Worm (Caenorhabditis elegans) whole organism, dauer: ENCODE data around the gene K12D12.5.

ENCODE experiments used
- unc-62 ChIP-seq: sonication (generic microtip); optimal IDR thresholded peaks from 2 replicates; lab custom pipeline; 2017; ENCODE audit warnings: missing biosample characterization, missing genetic modification reagents, missing genetic modification characterization

Gene K12D12.5

DNA sequence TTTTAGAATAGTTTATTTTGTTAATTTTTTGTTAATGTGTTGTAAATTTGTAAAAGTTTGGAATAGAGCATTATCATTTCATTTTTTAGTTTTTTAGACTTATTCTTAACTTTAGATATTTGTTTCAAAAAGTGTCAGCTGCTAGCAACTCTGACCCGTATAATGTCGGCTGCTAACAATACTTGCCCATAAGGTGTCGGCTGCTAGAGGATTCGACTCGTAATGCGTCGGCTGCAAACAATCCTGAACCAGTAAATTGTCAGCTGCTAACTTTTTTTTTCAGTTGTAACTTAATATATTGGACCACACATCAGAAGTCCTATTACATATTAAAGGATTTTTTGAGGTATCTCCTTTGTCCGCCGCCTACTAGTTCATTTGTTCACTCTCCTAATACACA lies 18.1 kb upstream of the K12D12.5 start:
- TF ChIP-seq unc-62: no peak

DNA sequence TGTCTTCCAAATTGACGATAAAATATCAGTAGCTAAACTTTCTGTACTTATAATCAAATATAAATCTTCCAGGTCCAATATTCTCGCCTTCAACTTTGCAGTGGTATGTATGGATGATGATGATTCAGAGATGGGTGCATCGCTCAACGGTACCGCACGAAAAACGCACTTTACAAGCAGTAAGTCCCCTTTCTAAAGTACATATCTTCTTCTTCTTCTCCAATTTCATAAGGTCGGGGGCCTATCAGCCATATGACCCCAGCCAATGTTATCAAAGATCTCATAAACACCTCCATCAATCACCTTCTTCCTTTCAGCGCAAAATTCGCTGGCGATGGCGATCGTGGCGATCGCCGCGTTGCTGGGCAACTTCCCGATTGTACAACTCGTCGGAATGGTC lies 17.4 kb upstream of the K12D12.5 start:
- no peak for TF ChIP-seq unc-62

DNA sequence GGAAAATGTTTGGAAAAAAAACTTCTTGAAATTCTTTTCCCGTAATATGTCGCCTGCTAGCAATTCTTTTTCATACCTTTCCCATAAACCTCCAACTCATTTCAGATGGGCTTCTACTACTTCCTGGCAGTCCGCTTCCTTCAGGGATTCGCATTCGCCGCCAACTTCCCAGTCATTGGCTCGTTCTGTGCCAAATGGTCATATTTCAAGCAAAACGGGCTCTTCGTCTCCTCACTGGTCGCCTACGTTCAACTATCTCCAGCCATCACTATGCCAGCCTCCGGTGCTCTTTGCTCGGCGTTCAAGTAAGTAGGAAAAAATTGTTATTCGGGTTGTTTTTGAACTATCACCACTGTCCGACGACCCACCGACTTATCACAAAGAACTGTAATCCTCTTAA lies 16.8 kb upstream of the K12D12.5 start:
- no peak for TF ChIP-seq unc-62

DNA sequence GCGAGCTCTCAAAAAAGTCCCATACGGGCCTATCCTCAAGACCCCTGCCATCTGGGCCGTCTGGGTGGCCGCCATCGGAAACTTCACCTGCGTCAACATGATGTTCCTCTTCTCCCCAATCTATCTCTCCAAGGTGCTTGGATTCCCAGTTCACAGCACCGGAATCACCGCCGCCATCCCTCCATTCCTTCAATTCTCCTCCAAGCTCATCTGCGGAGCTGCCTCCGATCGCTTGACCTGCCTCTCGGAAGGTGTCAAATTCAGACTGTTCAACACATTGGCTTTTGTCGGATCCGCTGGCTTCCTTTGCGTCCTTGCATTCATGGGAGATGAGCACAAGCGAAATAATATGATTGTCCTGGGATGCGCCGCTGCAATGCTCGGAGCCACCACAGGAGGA lies 15.8 kb upstream of the K12D12.5 start:
- TF ChIP-seq unc-62: no peak

DNA sequence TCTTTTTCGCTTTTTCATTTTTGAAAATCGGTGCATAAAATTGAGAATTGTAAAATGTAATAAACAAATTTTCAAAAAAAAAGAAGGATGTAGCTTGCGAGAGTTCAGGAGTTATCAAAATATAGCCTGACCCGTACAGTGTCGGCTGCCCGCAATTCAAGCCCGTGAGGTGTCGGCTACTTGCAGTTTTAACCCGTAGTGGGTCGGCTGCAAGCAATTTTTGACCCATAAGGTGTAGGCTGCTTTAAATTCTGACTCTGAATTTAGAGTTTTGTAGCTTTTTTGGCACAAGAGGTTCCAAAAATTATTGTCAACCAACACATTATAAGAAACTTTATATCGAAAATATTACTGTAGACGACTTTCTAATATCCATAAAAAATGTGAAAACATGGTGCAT lies 14.9 kb upstream of the K12D12.5 start:
- no peak for TF ChIP-seq unc-62

DNA sequence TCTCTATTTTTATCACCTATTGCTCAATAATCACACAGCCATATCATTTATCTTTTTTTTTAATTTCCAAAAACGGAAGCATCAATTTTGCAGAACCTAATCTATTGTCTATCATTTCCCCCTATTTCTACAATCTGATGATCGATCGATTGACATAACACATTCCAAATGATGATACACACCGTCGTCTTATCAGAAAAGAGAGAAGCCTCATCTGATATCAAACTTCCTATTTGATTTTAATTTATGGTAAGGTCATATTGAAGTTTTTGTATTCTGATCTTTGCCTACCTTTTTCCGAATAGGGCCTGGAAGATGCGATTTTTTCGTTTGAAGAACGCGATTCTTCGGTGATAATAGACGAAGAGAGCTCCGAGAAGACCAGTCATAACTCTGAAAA lies 11.3 kb upstream of the K12D12.5 start:
- TF ChIP-seq unc-62: no peak

DNA sequence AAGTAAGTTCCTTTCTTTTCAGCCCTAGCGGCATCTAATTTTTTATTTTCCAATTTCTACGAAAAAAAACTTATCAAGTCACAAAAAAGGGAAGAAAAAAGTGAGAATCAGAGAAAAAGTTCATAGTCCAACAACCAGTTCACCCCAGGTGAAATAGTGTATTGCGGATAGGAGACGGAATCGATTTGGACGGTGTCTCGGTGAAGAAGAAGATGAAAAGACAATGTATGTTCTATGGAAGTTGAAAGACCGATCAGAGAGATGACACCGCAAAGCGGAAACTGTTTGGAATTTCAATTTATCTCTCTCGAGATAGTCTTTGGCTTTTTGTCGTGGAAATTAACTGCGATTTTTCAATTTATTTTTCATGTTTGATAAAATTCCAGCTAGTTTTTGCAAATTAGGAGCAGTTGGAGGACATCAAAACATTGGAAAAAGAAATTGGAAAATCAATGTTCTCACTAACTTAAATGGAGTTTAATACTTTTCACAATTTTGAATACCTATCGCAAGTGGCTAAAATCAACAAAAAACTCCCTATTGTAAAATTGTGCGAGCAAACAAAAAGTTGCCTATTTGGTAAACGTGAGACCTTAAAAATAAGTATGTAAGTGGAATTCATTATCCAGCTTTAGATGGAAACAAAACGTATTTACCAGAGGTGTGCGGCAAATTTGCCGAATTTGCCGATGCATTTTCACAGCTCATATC lies 8.5 kb upstream of the K12D12.5 start:
- TF ChIP-seq unc-62: no peak

DNA sequence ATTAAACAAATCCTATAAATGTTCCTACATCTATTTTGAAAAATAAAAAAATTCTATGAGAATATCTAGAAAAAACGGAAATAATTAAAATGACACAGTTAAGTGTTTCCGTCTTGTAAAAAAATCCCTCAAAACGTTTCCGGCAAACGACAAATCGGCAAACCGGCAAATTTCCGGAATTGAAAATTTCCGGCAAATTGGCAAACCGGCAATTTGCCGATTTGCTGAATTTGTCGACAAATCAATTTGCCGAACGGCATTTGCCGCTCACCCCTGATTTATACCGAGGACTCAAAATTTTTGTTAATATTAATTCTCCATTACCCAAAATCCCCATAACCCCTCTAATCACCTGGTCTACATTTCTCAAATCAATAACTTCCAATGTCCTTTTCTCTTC lies 7.7 kb upstream of the K12D12.5 start:
- TF ChIP-seq unc-62: no peak

DNA sequence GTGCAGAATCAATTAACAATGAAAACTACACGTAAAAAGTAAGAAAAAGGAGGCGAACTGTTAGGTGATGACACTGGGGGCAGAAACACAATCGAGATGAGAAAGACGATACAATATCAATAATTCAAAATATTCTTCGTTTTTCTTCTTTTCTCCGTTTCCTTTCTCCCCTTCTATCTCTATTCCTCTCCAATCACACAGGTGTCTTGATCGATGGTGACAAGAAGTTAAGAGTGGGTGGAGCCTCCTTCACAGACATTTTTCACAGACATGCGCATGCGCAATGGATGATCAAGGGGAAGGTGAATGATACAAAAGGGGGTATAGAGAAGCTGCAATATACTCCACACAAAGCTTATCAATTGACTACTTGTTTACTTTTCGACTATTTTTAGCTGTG lies 6.1 kb upstream of the K12D12.5 start:
- no peak for TF ChIP-seq unc-62

DNA sequence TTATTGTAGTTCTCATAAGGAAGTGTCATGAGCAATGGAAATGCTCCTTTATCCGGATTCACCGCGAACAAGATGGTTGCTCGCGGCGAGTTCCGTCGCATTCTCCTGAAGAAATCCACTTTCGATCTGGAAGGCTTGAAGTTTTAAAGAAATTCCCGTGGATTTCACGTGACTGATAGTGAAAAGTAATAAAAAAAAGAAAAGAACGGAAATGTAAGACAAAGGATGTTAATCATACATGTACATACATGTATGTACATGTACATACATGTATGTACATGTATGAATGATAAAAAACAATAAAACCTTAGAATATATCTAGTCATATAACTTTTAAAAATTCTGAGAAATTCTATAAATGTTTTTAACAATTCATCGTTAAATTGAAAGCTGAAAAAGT lies 4.5 kb upstream of the K12D12.5 start, which contains the start of gene clh-1:
clh-1 (minus strand) TSS at position 101 of the 400 bp plus-strand sequence.
- TF ChIP-seq unc-62: no peak

DNA sequence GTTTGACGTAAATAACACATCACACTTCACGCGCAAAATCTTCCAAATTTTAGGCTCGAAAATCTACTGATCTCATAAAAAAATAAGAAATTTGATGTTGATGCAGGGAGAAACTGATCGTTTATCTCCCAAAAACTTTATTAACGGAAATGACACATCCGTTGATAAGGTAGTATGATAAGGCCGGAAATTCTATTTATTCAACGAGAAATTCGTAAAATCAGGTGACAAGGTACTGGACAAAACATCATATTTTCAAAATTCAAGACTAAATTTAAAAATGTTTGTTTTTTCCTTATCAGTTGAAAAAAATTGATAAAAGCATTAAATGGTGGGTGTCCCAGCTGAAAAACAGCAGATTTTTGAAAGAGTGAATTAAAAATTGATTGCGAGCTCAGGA lies 996 bp upstream of the K12D12.5 start:
- TF ChIP-seq unc-62: no peak

DNA sequence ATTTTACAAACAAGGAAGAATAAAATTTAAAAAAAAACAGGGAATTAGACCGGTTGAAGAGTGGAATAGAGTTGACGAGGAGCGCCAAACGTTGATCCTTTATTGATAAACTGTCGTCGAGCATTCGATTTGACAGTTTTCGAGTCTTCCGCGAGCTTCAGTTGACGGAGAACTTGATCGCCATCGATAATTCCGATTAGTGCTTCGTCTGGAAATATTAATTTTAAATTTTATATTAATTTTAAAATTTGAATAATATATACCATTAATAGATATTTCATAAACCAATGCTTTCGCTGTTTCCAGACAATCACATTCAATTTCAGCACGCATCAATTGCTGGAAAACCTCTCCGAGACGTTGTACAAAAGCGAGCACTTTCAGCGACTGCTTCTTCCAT lies 4.8 kb downstream of the K12D12.5 start, which contains the start of gene K12D12.4:
K12D12.4 (minus strand) TSS at position 101 of the 400 bp plus-strand sequence.
- TF ChIP-seq unc-62: no peak

DNA sequence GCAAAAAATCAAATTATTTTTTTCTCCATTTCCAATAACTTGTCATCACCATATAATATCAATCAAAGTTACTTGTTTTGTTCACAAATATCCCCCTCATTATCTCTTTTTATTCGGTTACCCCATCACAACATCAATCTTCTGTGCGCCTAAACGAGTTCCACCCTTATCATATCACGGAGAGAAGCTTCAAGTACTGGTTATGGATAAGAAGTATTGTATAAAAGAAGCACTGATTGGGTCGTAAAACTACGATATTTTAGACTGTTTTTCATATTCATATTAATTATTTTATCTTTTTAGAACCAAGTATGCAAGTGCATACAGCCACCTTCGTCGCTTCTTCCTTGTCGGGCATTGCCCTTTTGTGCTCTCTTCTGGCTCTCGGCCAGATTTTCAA lies 7.4 kb downstream of the K12D12.5 start, which contains the start of gene col-84:
col-84 (plus strand) TSS at position 301 of the 400 bp plus-strand sequence.
- TF ChIP-seq unc-62: no peak

DNA sequence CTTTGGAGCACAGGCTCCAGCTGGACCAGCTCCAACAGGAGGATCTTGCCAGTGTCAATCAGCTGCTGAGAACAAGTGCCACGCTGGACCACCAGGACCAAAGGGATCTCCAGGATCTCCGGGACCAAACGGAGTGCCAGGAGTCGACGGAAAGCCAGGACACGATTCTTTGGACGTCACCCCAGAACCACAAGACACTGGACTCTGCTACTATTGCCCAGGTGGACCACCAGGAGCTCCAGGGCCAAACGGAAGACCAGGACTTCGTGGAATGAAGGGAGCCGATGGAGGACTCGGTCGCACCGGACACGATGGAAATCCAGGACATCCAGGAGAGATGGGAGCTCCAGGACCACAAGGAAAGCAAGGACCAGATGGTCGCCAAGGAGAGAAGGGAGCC lies 8.1 kb downstream of the K12D12.5 start:
- TF ChIP-seq unc-62: no peak

DNA sequence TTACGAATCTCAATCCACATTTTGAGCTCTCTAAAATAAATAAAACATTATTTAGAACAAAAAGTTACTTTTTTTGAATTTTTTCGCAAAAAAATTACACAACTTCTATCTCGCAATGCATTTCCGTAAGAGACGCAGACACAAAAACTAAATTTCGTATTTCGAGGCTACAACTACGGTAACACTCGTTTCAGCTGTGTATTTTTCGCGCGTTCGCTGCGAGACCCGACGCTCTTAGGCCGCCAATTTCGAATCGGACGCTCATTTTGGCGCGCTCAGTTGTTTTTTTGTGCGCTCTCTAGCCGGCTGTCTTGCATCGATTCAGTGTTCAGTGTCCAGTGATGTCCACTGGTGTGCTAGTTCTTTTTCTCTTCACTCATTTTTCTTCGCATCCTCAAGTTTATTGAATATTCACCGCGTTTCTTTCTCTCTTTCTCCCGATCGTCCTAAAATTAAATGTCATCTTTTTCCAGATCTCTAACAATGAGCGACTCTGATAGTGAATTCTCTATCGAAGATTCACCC lies 13.9 kb downstream of the K12D12.5 start, which contains the start of the genes npp-3 and top-2:
npp-3 (minus strand) TSS at position 115 of the 525 bp plus-strand sequence.
top-2 (plus strand) TSS at position 475 of the 525 bp plus-strand sequence.
- TF ChIP-seq unc-62: no peak

DNA sequence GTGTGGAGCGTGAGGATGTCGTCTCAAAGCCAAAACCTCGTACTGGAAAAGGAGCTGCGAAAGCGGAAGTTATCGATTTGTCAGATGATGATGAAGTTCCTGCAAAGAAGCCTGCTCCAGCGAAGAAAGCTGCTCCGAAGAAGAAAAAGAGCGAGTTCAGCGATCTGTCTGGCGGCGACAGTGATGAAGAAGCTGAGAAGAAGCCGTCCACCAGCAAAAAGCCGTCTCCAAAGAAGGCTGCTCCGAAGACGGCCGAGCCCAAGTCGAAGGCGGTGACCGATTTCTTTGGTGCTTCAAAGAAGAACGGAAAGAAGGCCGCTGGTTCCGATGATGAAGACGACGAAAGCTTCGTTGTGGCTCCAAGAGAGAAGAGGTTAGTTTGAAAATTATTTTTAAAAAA lies 19.0 kb downstream of the K12D12.5 start:
- TF ChIP-seq unc-62: no peak

DNA sequence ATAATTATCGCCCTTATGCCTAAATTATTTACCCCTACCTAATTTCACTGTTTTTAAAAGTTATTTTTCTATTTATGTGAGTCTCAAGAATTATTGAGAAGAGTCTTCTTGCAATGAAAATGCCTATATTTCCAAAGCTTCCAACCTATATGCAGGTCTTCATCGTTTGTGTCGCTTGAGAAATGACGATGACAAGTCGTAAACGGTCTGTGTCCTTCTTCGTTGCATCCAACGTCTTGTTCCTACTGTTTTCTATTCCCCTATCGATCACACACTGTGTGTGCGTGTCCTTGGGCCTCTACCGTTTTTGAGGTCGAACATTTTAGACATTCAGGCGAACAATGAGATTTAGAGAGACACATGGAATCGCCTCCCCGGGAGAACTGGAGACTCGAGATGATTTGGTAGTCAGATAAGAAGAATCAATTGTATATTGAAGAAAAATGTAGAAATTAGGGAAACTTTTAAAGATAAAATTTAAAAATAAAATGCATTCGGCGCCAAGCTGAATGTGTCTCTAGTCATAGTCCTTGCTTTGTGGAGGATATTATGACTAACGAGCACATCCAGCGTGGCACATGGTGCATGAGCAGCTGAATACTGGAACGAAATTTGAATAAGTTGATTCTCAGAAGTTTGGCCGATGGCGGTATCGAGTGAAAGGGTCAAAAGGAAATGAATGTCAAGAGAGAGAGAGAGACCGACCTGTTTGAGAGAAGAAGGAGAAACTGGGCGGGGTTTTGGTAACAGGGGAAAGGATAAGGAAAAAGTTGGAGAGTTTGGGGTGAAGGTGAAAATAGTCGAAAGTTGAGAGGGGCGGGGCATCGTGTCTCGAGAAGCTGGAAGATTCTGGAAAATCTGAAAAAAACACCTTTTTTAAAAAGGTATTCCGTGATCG lies 19.9 kb downstream of the K12D12.5 start:
- no peak for TF ChIP-seq unc-62
